Fruit fly (Drosophila melanogaster) whole organism, embryonic: Measurements from ENCODE around the gene CG32599.

Experiments
- Abd-B ChIP-seq: fragments of 200-800 bp; sonication (Bioruptor generic); optimal IDR thresholded peaks from 2 replicates; lab custom pipeline; 2018; ENCODE audit warnings: missing biosample characterization, mild to moderate bottlenecking, missing genetic modification characterization, moderate library complexity
- CG10366 ChIP-seq: fragments of 200-800 bp; sonication (Bioruptor generic); IDR thresholded peaks from 2 replicates; pipeline ENCODE4 v1.3.6; 2022; ENCODE audit warnings: missing biosample characterization, missing genetic modification characterization
- CG10654 ChIP-seq: fragments of 200-800 bp; sonication (Bioruptor generic); optimal IDR thresholded peaks from 2 replicates; lab custom pipeline; 2016; ENCODE audit warnings: missing biosample characterization, missing genetic modification characterization
- CG11560 ChIP-seq: fragments of 200-800 bp; sonication (Bioruptor generic); IDR thresholded peaks from 3 replicates; pipeline ENCODE4 v1.3.6; 2022; ENCODE audit warnings: missing biosample characterization, missing genetic modification characterization
- CG11723 ChIP-seq: fragments of 200-800 bp; sonication (Bioruptor generic); optimal IDR thresholded peaks from 2 replicates; lab custom pipeline; 2017; ENCODE audit warnings: missing biosample characterization, mild to moderate bottlenecking, missing genetic modification characterization
- CG12744 ChIP-seq: fragments of 200-800 bp; sonication (Bioruptor generic); optimal IDR thresholded peaks from 2 replicates; lab custom pipeline; 2016; ENCODE audit warnings: missing biosample characterization, missing genetic modification characterization
- CG17612 ChIP-seq: fragments of 200-800 bp; sonication (Bioruptor generic); IDR thresholded peaks from 2 replicates; pipeline ENCODE4 v1.3.6; 2022; ENCODE audit warnings: missing biosample characterization, missing genetic modification characterization
- CG1832 ChIP-seq: fragments of 200-800 bp; sonication (Bioruptor generic); optimal IDR thresholded peaks from 2 replicates; lab custom pipeline; 2017; ENCODE audit warnings: missing biosample characterization, mild to moderate bottlenecking, missing genetic modification characterization, inconsistent platforms
- CG3163 ChIP-seq: fragments of 200-800 bp; sonication (Bioruptor generic); optimal IDR thresholded peaks from 3 replicates; lab custom pipeline; 2016; ENCODE audit warnings: missing biosample characterization, missing genetic modification characterization
- CG3847 ChIP-seq: fragments of 200-800 bp; sonication (Bioruptor generic); IDR thresholded peaks from 2 replicates; pipeline ENCODE4 v1.3.6; 2022; ENCODE audit warnings: missing biosample characterization, missing genetic modification characterization
- CG42726 ChIP-seq: fragments of 200-800 bp; sonication (Bioruptor generic); IDR thresholded peaks from 2 replicates; pipeline ENCODE4 v1.3.6; 2022; ENCODE audit warnings: missing biosample characterization, missing genetic modification characterization; ENCODE audit not compliant: partially characterized antibody
- CG6854 ChIP-seq: fragments of 200-800 bp; sonication (Bioruptor generic); optimal IDR thresholded peaks from 3 replicates; lab custom pipeline; 2017; ENCODE audit warnings: missing biosample characterization, mild to moderate bottlenecking, missing genetic modification characterization
- CG7556 ChIP-seq: fragments of 200-800 bp; sonication (Bioruptor generic); optimal IDR thresholded peaks from 2 replicates; lab custom pipeline; 2017; ENCODE audit warnings: missing biosample characterization, mild to moderate bottlenecking, missing genetic modification characterization
- CG8478 ChIP-seq: fragments of >200 bp; optimal IDR thresholded peaks from 2 replicates; lab custom pipeline; 2018
- CHES-1-like ChIP-seq: fragments of 200-800 bp; sonication (Bioruptor generic); optimal IDR thresholded peaks from 2 replicates; lab custom pipeline; 2016; ENCODE audit warnings: missing biosample characterization, missing genetic modification characterization
- CkIIα-i1 ChIP-seq: fragments of 200-800 bp; sonication (Bioruptor generic); IDR thresholded peaks from 2 replicates; pipeline ENCODE4 v1.3.6; 2022; ENCODE audit warnings: missing biosample characterization, missing genetic modification characterization
- Dip3 ChIP-seq: fragments of 200-800 bp; sonication (Bioruptor generic); optimal IDR thresholded peaks from 3 replicates; lab custom pipeline; 2016; ENCODE audit warnings: missing biosample characterization, missing genetic modification characterization
- Dref ChIP-seq: fragments of 200-800 bp; sonication (Bioruptor generic); IDR thresholded peaks from 2 replicates; pipeline ENCODE4 v1.3.6; 2022; ENCODE audit warnings: missing biosample characterization, missing genetic modification characterization
- Hand ChIP-seq: fragments of 200-800 bp; sonication (Bioruptor generic); optimal IDR thresholded peaks from 2 replicates; lab custom pipeline; 2017; ENCODE audit warnings: mild to moderate bottlenecking, missing biosample characterization, missing genetic modification reagents, missing genetic modification characterization
- Hr3 ChIP-seq: fragments of 200-800 bp; sonication (Bioruptor generic); optimal IDR thresholded peaks from 3 replicates; lab custom pipeline; 2016; ENCODE audit warnings: missing biosample characterization, missing genetic modification characterization
- Hr39 ChIP-seq: fragments of >200 bp; optimal IDR thresholded peaks from 2 replicates; lab custom pipeline; 2017
- MTF-1 ChIP-seq: fragments of 200-800 bp; sonication (Bioruptor generic); optimal IDR thresholded peaks from 2 replicates; lab custom pipeline; 2018; ENCODE audit warnings: missing biosample characterization, mild to moderate bottlenecking, missing genetic modification characterization, borderline replicate concordance
- Nf-YC ChIP-seq: fragments of 200-800 bp; optimal IDR thresholded peaks from 3 replicates; lab custom pipeline; 2019; ENCODE audit warnings: missing biosample characterization, mild to moderate bottlenecking, missing genetic modification characterization, moderate library complexity
- Pdp1 ChIP-seq, 2 experiments: fragments of 200-800 bp; sonication (Bioruptor generic); optimal IDR thresholded peaks; 3 replicates each; lab custom pipeline; 2016; ENCODE audit warnings: missing biosample characterization in 2 of 2, missing genetic modification characterization in 2 of 2, mild to moderate bottlenecking in 1 of 2, moderate library complexity in 1 of 2
- Sin3A ChIP-seq: fragments of >200 bp; optimal IDR thresholded peaks from 2 replicates; lab custom pipeline; 2018
- Sry-β ChIP-seq: fragments of 200-800 bp; sonication (Bioruptor generic); optimal IDR thresholded peaks from 2 replicates; lab custom pipeline; 2018; ENCODE audit warnings: missing biosample characterization, mild to moderate bottlenecking, missing genetic modification characterization, moderate library complexity
- Xbp1 ChIP-seq: fragments of 200-800 bp; sonication (Bioruptor generic); optimal IDR thresholded peaks from 3 replicates; lab custom pipeline; 2016; ENCODE audit warnings: missing biosample characterization, mild to moderate bottlenecking, missing genetic modification characterization
- cato ChIP-seq: fragments of 200-800 bp; sonication (Bioruptor generic); optimal IDR thresholded peaks from 2 replicates; lab custom pipeline; 2016; ENCODE audit warnings: missing biosample characterization, missing genetic modification characterization, borderline replicate concordance
- cg ChIP-seq: fragments of 200-800 bp; sonication (Bioruptor generic); optimal IDR thresholded peaks from 3 replicates; lab custom pipeline; 2019; ENCODE audit warnings: missing biosample characterization, mild to moderate bottlenecking, missing genetic modification characterization, moderate library complexity
- da ChIP-seq: fragments of 200-800 bp; sonication (Bioruptor generic); optimal IDR thresholded peaks from 2 replicates; lab custom pipeline; 2016; ENCODE audit warnings: missing biosample characterization, missing genetic modification characterization
- emc ChIP-seq: fragments of 200-800 bp; sonication (Bioruptor generic); optimal IDR thresholded peaks from 2 replicates; lab custom pipeline; 2016; ENCODE audit warnings: missing biosample characterization, missing genetic modification characterization
- fu2 ChIP-seq: fragments of 200-800 bp; sonication (Bioruptor generic); optimal IDR thresholded peaks from 2 replicates; lab custom pipeline; 2016; ENCODE audit warnings: missing biosample characterization, missing genetic modification characterization
- gce ChIP-seq: fragments of 200-800 bp; sonication (Bioruptor generic); IDR thresholded peaks from 3 replicates; pipeline ENCODE4 v1.3.6; 2022; ENCODE audit warnings: missing biosample characterization, missing genetic modification characterization
- gcm ChIP-seq: fragments of 200-800 bp; sonication (Bioruptor generic); optimal IDR thresholded peaks from 2 replicates; lab custom pipeline; 2019; ENCODE audit warnings: missing biosample characterization, mild to moderate bottlenecking, missing genetic modification characterization, moderate library complexity
- gcm2 ChIP-seq: fragments of 200-800 bp; sonication (Bioruptor generic); optimal IDR thresholded peaks from 2 replicates; lab custom pipeline; 2016; ENCODE audit warnings: missing biosample characterization, missing genetic modification characterization
- gfzf ChIP-seq: fragments of 200-800 bp; sonication (Bioruptor generic); optimal IDR thresholded peaks from 2 replicates; lab custom pipeline; 2016; ENCODE audit warnings: missing biosample characterization, mild to moderate bottlenecking, missing genetic modification characterization, moderate library complexity
- grn ChIP-seq: fragments of 200-800 bp; sonication (Bioruptor generic); optimal IDR thresholded peaks from 3 replicates; lab custom pipeline; 2017; ENCODE audit warnings: missing biosample characterization, missing genetic modification characterization
- gsb-n ChIP-seq: fragments of 200-800 bp; sonication (Bioruptor generic); optimal IDR thresholded peaks from 3 replicates; lab custom pipeline; 2018; ENCODE audit warnings: missing biosample characterization, mild to moderate bottlenecking, missing genetic modification characterization
- hth ChIP-seq: fragments of >200 bp; optimal IDR thresholded peaks from 2 replicates; lab custom pipeline; 2017; ENCODE audit warnings: inconsistent platforms
- ind ChIP-seq: fragments of 200-800 bp; sonication (Bioruptor generic); optimal IDR thresholded peaks from 3 replicates; lab custom pipeline; 2016; ENCODE audit warnings: missing biosample characterization, missing genetic modification characterization
- inv ChIP-seq: fragments of 200-800 bp; sonication (Bioruptor generic); IDR thresholded peaks from 2 replicates; pipeline ENCODE4 v1.3.6; 2022; ENCODE audit warnings: missing biosample characterization, missing genetic modification characterization; ENCODE audit not compliant: partially characterized antibody
- kah ChIP-seq: fragments of 200-800 bp; sonication (Bioruptor generic); optimal IDR thresholded peaks from 2 replicates; lab custom pipeline; 2018; ENCODE audit warnings: missing biosample characterization, mild to moderate bottlenecking, missing genetic modification characterization
- pho ChIP-seq: fragments of 200-800 bp; sonication (Bioruptor generic); optimal IDR thresholded peaks from 2 replicates; lab custom pipeline; 2016; ENCODE audit warnings: missing biosample characterization, missing genetic modification characterization
- prd ChIP-seq, 3 experiments: fragments of >200 bp in 2 of 3; fragments of 200-800 bp in 1 of 3; sonication (Bioruptor generic) in 1 of 3; optimal IDR thresholded peaks in 2 of 3; IDR thresholded peaks in 1 of 3; 2 replicates in 2 of 3; 3 replicates in 1 of 3; pipeline versions ENCODE4 v1.3.6 to Lab custom; 2017 to 2022; ENCODE audit warnings: missing biosample characterization in 1 of 3, missing genetic modification characterization in 1 of 3
- salm ChIP-seq: fragments of 200-800 bp; sonication (Bioruptor generic); optimal IDR thresholded peaks from 2 replicates; lab custom pipeline; 2018; ENCODE audit warnings: missing biosample characterization, mild to moderate bottlenecking, missing genetic modification characterization
- schlank ChIP-seq: fragments of 200-800 bp; sonication (Bioruptor generic); optimal IDR thresholded peaks from 2 replicates; lab custom pipeline; 2018; ENCODE audit warnings: missing biosample characterization, mild to moderate bottlenecking, missing genetic modification characterization
- scrt ChIP-seq: fragments of 200-800 bp; sonication (Bioruptor generic); optimal IDR thresholded peaks from 2 replicates; lab custom pipeline; 2018; ENCODE audit warnings: missing biosample characterization, mild to moderate bottlenecking, missing genetic modification characterization, moderate library complexity
- slbo ChIP-seq: fragments of 200-800 bp; sonication (Bioruptor generic); IDR thresholded peaks from 2 replicates; pipeline ENCODE4 v1.3.6; 2022; ENCODE audit warnings: missing biosample characterization, missing genetic modification characterization
- tgo ChIP-seq: fragments of 200-800 bp; sonication (Bioruptor generic); IDR thresholded peaks from 3 replicates; pipeline ENCODE4 v1.3.6; 2022; ENCODE audit warnings: missing biosample characterization, missing genetic modification characterization
- tup ChIP-seq: fragments of 200-800 bp; sonication (Bioruptor generic); optimal IDR thresholded peaks from 2 replicates; lab custom pipeline; 2016; ENCODE audit warnings: missing biosample characterization, mild to moderate bottlenecking, missing genetic modification characterization, moderate library complexity
- wdn ChIP-seq: fragments of 200-800 bp; sonication (Bioruptor generic); IDR thresholded peaks from 2 replicates; pipeline ENCODE4 v1.3.6; 2022; ENCODE audit warnings: missing biosample characterization, missing genetic modification characterization

Gene CG32599

dm6 chrX:14242941-14243736 lies at the start of gene CG32599 (continued):
- TF ChIP-seq Dref (GFP tag; lab: Robert Waterston, UW), result peak; percentile 69
- no peak for TF ChIP-seq CG11723 (GFP tag; lab: Kevin White, UChicago)
- TF ChIP-seq CG42726 (GFP tag; lab: Robert Waterston, UW), result peak; percentile 59; the same call in 1 of the 2 replicates
- TF ChIP-seq Dip3 (GFP tag; lab: Kevin White, UChicago), result no peak
- no peak for TF ChIP-seq Sry-β
- TF ChIP-seq da (GFP tag; lab: Kevin White, UChicago), result no peak
- TF ChIP-seq CG10654, result peak; percentile 18
- TF ChIP-seq Xbp1 (GFP tag; lab: Kevin White, UChicago), result peak; percentile 14
- no peak for TF ChIP-seq scrt
- TF ChIP-seq CG7556 (GFP tag; lab: Kevin White, UChicago), result no peak
- no peak for TF ChIP-seq gce (GFP tag; lab: Robert Waterston, UW)
- TF ChIP-seq Pdp1 (GFP tag; optimal IDR thresholded peaks at IDR 0.05; lab: Kevin White, UChicago), result no peak
- TF ChIP-seq CG3847 (GFP tag; lab: Robert Waterston, UW), result no peak
- TF ChIP-seq CG8478 (lab: Kevin White, UChicago), result no peak
- TF ChIP-seq Sin3A (lab: Kevin White, UChicago), result no peak
- TF ChIP-seq CG6854, result no peak
- TF ChIP-seq wdn (GFP tag; lab: Robert Waterston, UW), result no peak
- TF ChIP-seq CG10366, result peak; percentile 59
- no peak for TF ChIP-seq prd (optimal IDR thresholded peaks at IDR 0.05; lab: Kevin White, UChicago)
- TF ChIP-seq prd (GFP tag; IDR thresholded peaks at IDR 0.05; lab: Robert Waterston, UW), result peak; percentile 67; the same call in 2 of the 3 replicates
- TF ChIP-seq CG11560, result no peak
- TF ChIP-seq tup (GFP tag; lab: Kevin White, UChicago), result no peak
- no peak for TF ChIP-seq gcm2 (GFP tag; lab: Kevin White, UChicago)
- peak; percentile 22 for TF ChIP-seq ind (GFP tag; lab: Kevin White, UChicago)
- no peak for TF ChIP-seq fu2 (GFP tag; lab: Kevin White, UChicago)
- peak; percentile 30 for TF ChIP-seq Abd-B (GFP tag; lab: Kevin White, UChicago)
- peak; percentile 20 for TF ChIP-seq Hr3
- no peak for TF ChIP-seq CHES-1-like
- TF ChIP-seq CkIIα-i1 (GFP tag; lab: Robert Waterston, UW), result no peak
- TF ChIP-seq gcm (GFP tag; lab: Kevin White, UChicago), result no peak
- no peak for TF ChIP-seq cato (GFP tag; lab: Kevin White, UChicago)
- TF ChIP-seq Hand (GFP tag; lab: Kevin White, UChicago), result no peak
- no peak for TF ChIP-seq grn (GFP tag; lab: Kevin White, UChicago)
- TF ChIP-seq slbo (GFP tag; lab: Robert Waterston, UW), result peak; percentile 59
- no peak for TF ChIP-seq kah
- TF ChIP-seq Hr39 (lab: Kevin White, UChicago), result no peak
- TF ChIP-seq pho (GFP tag; lab: Kevin White, UChicago), result no peak
- TF ChIP-seq gsb-n, result no peak
- TF ChIP-seq hth (lab: Kevin White, UChicago), result no peak
- no peak for TF ChIP-seq CG17612 (GFP tag; lab: Robert Waterston, UW)
- TF ChIP-seq cg (GFP tag; lab: Kevin White, UChicago), result no peak
- TF ChIP-seq CG12744, result no peak
- TF ChIP-seq MTF-1 (GFP tag; lab: Kevin White, UChicago), result no peak
- no peak for TF ChIP-seq emc (GFP tag; lab: Kevin White, UChicago)
- TF ChIP-seq Nf-YC (tag; lab: Kevin White, UChicago), result peak; percentile 11
- TF ChIP-seq schlank (tag; lab: Kevin White, UChicago), result no peak
- no peak for TF ChIP-seq CG1832
- TF ChIP-seq CG3163 (GFP tag; lab: Kevin White, UChicago), result no peak
- peak; percentile 51 for TF ChIP-seq tgo
- peak; percentile 27 for TF ChIP-seq gfzf
- no peak for TF ChIP-seq salm (tag; lab: Kevin White, UChicago)
- peak; percentile 46 for TF ChIP-seq inv
